Fruit fly (Drosophila melanogaster) Kc167 (cell line): ENCODE results near the gene CG32813.

Source experiments
- Myc ChIP-seq: fragments of >200 bp; optimal IDR thresholded peaks from 2 replicates; lab custom pipeline; 2017; ENCODE audit warnings: missing external identifiers
- h ChIP-seq: fragments of >200 bp; optimal IDR thresholded peaks from 3 replicates; lab custom pipeline; 2018; ENCODE audit warnings: missing external identifiers
- insv ChIP-seq: fragments of >200 bp; optimal IDR thresholded peaks from 3 replicates; lab custom pipeline; 2018; ENCODE audit warnings: missing external identifiers

DNA sequence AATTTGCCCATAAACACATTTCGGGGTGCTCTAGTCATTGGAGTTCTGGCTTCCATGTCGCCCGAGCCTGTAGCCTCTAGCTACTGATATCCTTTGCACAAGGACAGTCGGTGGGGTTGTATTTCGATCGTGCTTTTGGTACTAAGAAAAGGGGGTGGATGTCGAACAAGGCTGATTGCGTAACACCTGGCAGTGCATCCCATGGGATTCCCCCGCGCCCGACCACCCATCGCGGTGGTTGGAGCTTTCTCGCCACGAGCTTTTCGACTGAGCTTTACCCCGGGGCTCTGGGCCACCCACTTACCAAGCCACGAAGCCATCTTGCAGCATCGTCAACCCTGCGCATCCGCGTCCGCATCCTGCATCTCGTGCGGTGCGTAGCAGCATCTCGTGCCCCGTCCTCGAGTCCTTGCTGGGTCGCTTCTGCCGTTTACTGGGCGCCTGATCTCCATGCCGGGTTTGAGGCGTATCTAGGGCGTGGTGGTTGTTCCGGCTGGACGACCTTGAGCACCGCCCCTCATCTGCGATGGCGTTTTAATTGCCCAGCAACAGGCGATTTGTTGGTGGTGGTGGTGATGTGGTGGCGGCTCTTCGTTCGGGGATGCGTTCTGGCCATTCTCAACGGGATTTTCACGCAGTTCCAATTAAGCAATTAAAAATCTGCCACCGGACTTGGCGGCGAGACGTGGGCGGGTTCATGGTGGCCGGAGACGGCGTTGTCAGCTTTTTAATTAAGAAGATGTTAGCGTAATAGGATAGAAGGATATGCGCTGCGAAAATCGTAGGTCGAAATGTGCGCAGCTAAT, 17.1 kb downstream of the CG32813 start:
- TF ChIP-seq Myc (lab: Kevin White, UChicago) (no peak), h (lab: Kevin White, UChicago) (no peak), insv (lab: Kevin White, UChicago) (no peak)
